Worm (Caenorhabditis elegans): ENCODE results near the gene C26B2.2.

- TF ChIP-seq ztf-11 (tag; optimal IDR thresholded peaks at IDR 0.05) = no peak
- TF ChIP-seq irx-1 (tag; optimal IDR thresholded peaks at IDR 0.05) = no peak
- TF ChIP-seq alr-1 (tag; optimal IDR thresholded peaks at IDR 0.05; ENCODE audit: borderline replicate concordance) = no peak
Observed at ce11 chrIV:7985737-7986136, 36.2 kb downstream of the C26B2.2 start.

Data from whole organism, L1 larva.